Worm (Caenorhabditis elegans) whole organism, early embryonic: ENCODE results near the gene cebp-1.

Experiments used
- B0310.2 ChIP-seq: sonication (generic microtip); optimal IDR thresholded peaks from 2 replicates; lab custom pipeline; 2016; ENCODE audit warnings: mild to moderate bottlenecking, missing genetic modification characterization, missing compliant biosample characterization
- F13C5.2 ChIP-seq: sonication (generic microtip); optimal IDR thresholded peaks from 2 replicates; lab custom pipeline; 2017; ENCODE audit warnings: mild to moderate bottlenecking, missing genetic modification characterization, inconsistent platforms, missing compliant biosample characterization
- aly-1 ChIP-seq: sonication (generic microtip); optimal IDR thresholded peaks from 2 replicates; lab custom pipeline; 2016; ENCODE audit warnings: missing genetic modification characterization, missing compliant biosample characterization
- ama-1 ChIP-seq: fragments of 150-350 bp; optimal IDR thresholded peaks from 2 replicates; lab custom pipeline; 2014
- ceh-13 ChIP-seq: fragments of 200-800 bp; sonication (Bioruptor generic); optimal IDR thresholded peaks from 2 replicates; lab custom pipeline; 2018; ENCODE audit warnings: mild to moderate bottlenecking, missing genetic modification characterization, missing compliant biosample characterization
- ceh-36 ChIP-seq: sonication (generic microtip); optimal IDR thresholded peaks from 2 replicates; lab custom pipeline; 2016; ENCODE audit warnings: missing genetic modification characterization, inconsistent platforms, missing compliant biosample characterization
- ets-7 ChIP-seq: sonication (generic microtip); optimal IDR thresholded peaks from 2 replicates; lab custom pipeline; 2016; ENCODE audit warnings: missing genotype, missing genetic modification characterization, missing compliant biosample characterization
- flt-1 ChIP-seq: fragments of 200-800 bp; sonication (Bioruptor generic); IDR thresholded peaks from 2 replicates; pipeline ENCODE4 v1.3.6; 2022; ENCODE audit warnings: missing genetic modification characterization, missing compliant biosample characterization
- hmbx-1 ChIP-seq: sonication (generic microtip); optimal IDR thresholded peaks from 2 replicates; lab custom pipeline; 2016; ENCODE audit warnings: mild to moderate bottlenecking, missing genetic modification characterization, missing compliant biosample characterization
- hmg-4 ChIP-seq: fragments of 200-800 bp; sonication (Bioruptor generic); optimal IDR thresholded peaks from 2 replicates; lab custom pipeline; 2018; ENCODE audit warnings: mild to moderate bottlenecking, missing genetic modification characterization, missing compliant biosample characterization
- hnd-1 ChIP-seq: sonication (generic microtip); optimal IDR thresholded peaks from 2 replicates; lab custom pipeline; 2016; ENCODE audit warnings: missing genetic modification characterization, missing compliant biosample characterization
- pes-1 ChIP-seq: fragments of 200-800 bp; sonication (Bioruptor generic); IDR thresholded peaks from 2 replicates; pipeline ENCODE4 v1.3.6; 2022; ENCODE audit warnings: missing genetic modification reagents, missing genetic modification characterization, missing compliant biosample characterization
- scrt-1 ChIP-seq: fragments of 200-800 bp; sonication (Bioruptor generic); IDR thresholded peaks from 2 replicates; pipeline ENCODE4 v1.3.6; 2022; ENCODE audit warnings: missing genetic modification characterization, missing compliant biosample characterization
- sea-1 ChIP-seq: fragments of 200-800 bp; sonication (Bioruptor generic); conservative IDR thresholded peaks from 2 replicates; pipeline ENCODE4 v1.3.6; 2022; ENCODE audit warnings: missing genetic modification characterization, missing compliant biosample characterization
- tbx-11 ChIP-seq: fragments of 200-800 bp; sonication (Bioruptor generic); IDR thresholded peaks from 2 replicates; pipeline ENCODE4 v1.3.6; 2022; ENCODE audit warnings: missing genetic modification characterization, missing compliant biosample characterization
- tbx-37 ChIP-seq: fragments of 200-800 bp; sonication (Bioruptor generic); conservative IDR thresholded peaks from 2 replicates; pipeline ENCODE4 v1.3.6; 2022; ENCODE audit warnings: missing genetic modification reagents, missing genetic modification characterization, missing compliant biosample characterization
- tra-4 ChIP-seq: sonication (generic microtip); optimal IDR thresholded peaks from 2 replicates; lab custom pipeline; 2017; ENCODE audit warnings: missing genetic modification characterization, missing compliant biosample characterization

The cebp-1 gene

ce11 chrX:1451816-1452602 lies 1.7 kb downstream of the cebp-1 start:
- no peak for TF ChIP-seq ceh-36 (tag; lab: Kevin White, UChicago)
- no peak for TF ChIP-seq scrt-1 (GFP tag; lab: Robert Waterston, UW)
- no peak for TF ChIP-seq B0310.2 (tag; lab: Kevin White, UChicago)
- no peak for TF ChIP-seq hnd-1 (tag; lab: Kevin White, UChicago)
- no peak for TF ChIP-seq aly-1 (tag; lab: Kevin White, UChicago)
- no peak for TF ChIP-seq sea-1 (GFP tag; lab: Robert Waterston, UW)
- no peak for TF ChIP-seq hmbx-1 (tag; lab: Kevin White, UChicago)
- no peak for TF ChIP-seq tbx-37 (GFP tag; lab: Robert Waterston, UW)
- no peak for TF ChIP-seq flt-1
- TF ChIP-seq pes-1 (GFP tag; lab: Robert Waterston, UW) = no peak
- TF ChIP-seq ceh-13 (GFP tag; lab: Kevin White, UChicago) = no peak
- TF ChIP-seq tbx-11 (GFP tag; lab: Robert Waterston, UW) = no peak
- no peak for TF ChIP-seq tra-4
- TF ChIP-seq ets-7 = no peak
- TF ChIP-seq hmg-4 (GFP tag; lab: Kevin White, UChicago) = no peak
- no peak for TF ChIP-seq ama-1 (lab: Kevin White, UChicago)
- TF ChIP-seq F13C5.2 = no peak

ce11 chrX:1451240-1451639 lies 2.4 kb downstream of the cebp-1 start:
- TF ChIP-seq tbx-11 (GFP tag; lab: Robert Waterston, UW) = no peak
- no peak for TF ChIP-seq aly-1 (tag; lab: Kevin White, UChicago)
- TF ChIP-seq B0310.2 (tag; lab: Kevin White, UChicago) = no peak

DNA sequence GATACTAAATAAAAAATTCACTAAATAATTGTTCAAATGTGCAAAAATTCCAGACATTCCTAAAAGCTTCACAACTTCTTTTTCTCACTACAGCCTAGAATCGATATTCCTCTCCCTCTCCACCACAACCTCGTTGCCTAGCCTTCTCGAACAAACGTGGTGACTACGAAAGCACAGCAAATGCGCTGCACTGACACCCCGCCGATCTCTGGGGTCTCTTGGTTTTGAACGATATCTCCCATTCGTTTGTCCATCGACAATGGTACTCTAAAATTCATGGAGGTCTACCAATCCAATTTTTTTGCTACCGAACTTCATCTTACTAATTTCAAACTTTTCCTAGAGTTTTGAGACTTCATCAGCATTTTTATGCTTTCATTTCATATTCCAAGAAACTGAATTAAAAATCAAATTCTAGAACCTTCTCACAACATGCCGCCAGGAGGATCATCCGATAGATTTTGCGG lies 3.3 kb downstream of the cebp-1 start, which contains the start of gene W05H7.1:
TSS of gene W05H7.1 (plus strand) at position 417 of the 467 bp plus-strand sequence.
- TF ChIP-seq tbx-37 (GFP tag; lab: Robert Waterston, UW) (no peak), hmg-4 (GFP tag; lab: Kevin White, UChicago) (peak; percentile 50), sea-1 (GFP tag; lab: Robert Waterston, UW) (no peak), tra-4 (no peak), flt-1 (no peak), F13C5.2 (no peak), aly-1 (tag; lab: Kevin White, UChicago) (no peak), B0310.2 (tag; lab: Kevin White, UChicago) (no peak), pes-1 (GFP tag; lab: Robert Waterston, UW) (no peak)

ce11 chrX:1446593-1447141 lies 7.0 kb downstream of the cebp-1 start, which contains the start of gene zfp-3:
TSS of gene zfp-3 (minus strand) at chrX:1446643.
- TF ChIP-seq tbx-11 (GFP tag; lab: Robert Waterston, UW) (no peak), ets-7 (no peak), tra-4 (no peak), hnd-1 (tag; lab: Kevin White, UChicago) (no peak), ama-1 (lab: Kevin White, UChicago) (no peak), aly-1 (tag; lab: Kevin White, UChicago) (peak; percentile 63), flt-1 (no peak), ceh-36 (tag; lab: Kevin White, UChicago) (no peak), B0310.2 (tag; lab: Kevin White, UChicago) (no peak), F13C5.2 (peak; percentile 70), pes-1 (GFP tag; lab: Robert Waterston, UW) (no peak), sea-1 (GFP tag; lab: Robert Waterston, UW) (no peak), tbx-37 (GFP tag; lab: Robert Waterston, UW) (no peak), scrt-1 (GFP tag; lab: Robert Waterston, UW) (no peak), hmg-4 (GFP tag; lab: Kevin White, UChicago) (peak; percentile 75), ceh-13 (GFP tag; lab: Kevin White, UChicago) (no peak), hmbx-1 (tag; lab: Kevin White, UChicago) (no peak)

- TF ChIP-seq B0310.2 (tag; lab: Kevin White, UChicago) = no peak
- TF ChIP-seq tra-4 = no peak
- TF ChIP-seq aly-1 (tag; lab: Kevin White, UChicago) = no peak
- TF ChIP-seq ets-7 = no peak
- TF ChIP-seq hmbx-1 (tag; lab: Kevin White, UChicago) = no peak
- TF ChIP-seq hmg-4 (GFP tag; lab: Kevin White, UChicago) = no peak
- TF ChIP-seq ceh-36 (tag; lab: Kevin White, UChicago) = no peak
- TF ChIP-seq ceh-13 (GFP tag; lab: Kevin White, UChicago) = no peak
- no peak for TF ChIP-seq pes-1 (GFP tag; lab: Robert Waterston, UW)
- TF ChIP-seq hnd-1 (tag; lab: Kevin White, UChicago) = no peak
- TF ChIP-seq F13C5.2 = no peak
- TF ChIP-seq tbx-37 (GFP tag; lab: Robert Waterston, UW) = no peak
- no peak for TF ChIP-seq ama-1 (lab: Kevin White, UChicago)
- TF ChIP-seq flt-1 = no peak
- no peak for TF ChIP-seq scrt-1 (GFP tag; lab: Robert Waterston, UW)
- TF ChIP-seq tbx-11 (GFP tag; lab: Robert Waterston, UW) = no peak
- TF ChIP-seq sea-1 (GFP tag; lab: Robert Waterston, UW) = no peak
Measured at ce11 chrX:1445696-1446095, 8.0 kb downstream of the cebp-1 start.

DNA sequence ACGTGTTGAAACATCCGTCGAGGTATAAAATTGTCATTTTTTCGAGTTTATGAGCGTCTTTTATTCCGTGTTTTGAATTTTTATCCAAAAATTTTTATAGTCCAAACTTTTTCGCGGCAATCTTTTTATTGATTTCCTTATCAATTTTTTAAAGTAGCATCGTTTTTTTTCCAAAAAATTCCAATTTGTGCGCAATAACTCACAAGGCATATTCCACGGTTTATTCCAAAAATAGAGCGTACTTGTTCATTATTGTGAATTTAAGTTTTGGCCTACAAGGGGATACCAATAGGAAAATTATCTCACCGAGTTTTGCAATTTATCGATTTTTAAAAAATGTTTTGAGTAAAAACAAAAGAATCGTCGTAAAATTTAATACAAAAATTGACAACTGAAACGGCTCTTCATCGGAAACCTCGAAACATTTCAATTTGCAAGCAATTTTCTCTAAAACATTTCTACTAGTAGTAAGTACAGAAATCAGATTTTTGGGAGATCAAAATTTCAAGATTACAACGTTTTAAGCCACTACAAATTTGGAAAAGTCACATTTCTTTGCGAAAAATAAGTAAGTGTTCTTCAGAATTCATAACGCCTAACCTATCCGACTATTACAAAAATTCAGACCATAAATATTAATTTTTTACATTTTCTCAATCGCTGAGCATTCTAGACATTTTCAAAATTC lies 10.0 kb downstream of the cebp-1 start:
- TF ChIP-seq F13C5.2 = peak; percentile 1
- no peak for TF ChIP-seq hmg-4 (GFP tag; lab: Kevin White, UChicago)
